Worm (Caenorhabditis elegans) whole organism, L4/young adult: ENCODE measurements around the gene nmad-1.
A peak's percentile ranks its signal among the peaks of the same experiment; 100 is the strongest.

Source experiments
- W03F9.2 ChIP-seq: fragments of 150-350 bp; optimal IDR thresholded peaks from 2 replicates; lab custom pipeline; 2014; ENCODE audit warnings: missing biosample characterization, missing genetic modification characterization
- dao-5 ChIP-seq: sonication (generic microtip); optimal IDR thresholded peaks from 2 replicates; lab custom pipeline; 2016; ENCODE audit warnings: missing genotype, missing genetic modification characterization, moderate library complexity, missing compliant biosample characterization
- him-1 ChIP-seq: sonication (generic microtip); optimal IDR thresholded peaks from 2 replicates; lab custom pipeline; 2016; ENCODE audit warnings: missing genotype, missing genetic modification reagents, missing genetic modification characterization, missing compliant biosample characterization

DNA sequence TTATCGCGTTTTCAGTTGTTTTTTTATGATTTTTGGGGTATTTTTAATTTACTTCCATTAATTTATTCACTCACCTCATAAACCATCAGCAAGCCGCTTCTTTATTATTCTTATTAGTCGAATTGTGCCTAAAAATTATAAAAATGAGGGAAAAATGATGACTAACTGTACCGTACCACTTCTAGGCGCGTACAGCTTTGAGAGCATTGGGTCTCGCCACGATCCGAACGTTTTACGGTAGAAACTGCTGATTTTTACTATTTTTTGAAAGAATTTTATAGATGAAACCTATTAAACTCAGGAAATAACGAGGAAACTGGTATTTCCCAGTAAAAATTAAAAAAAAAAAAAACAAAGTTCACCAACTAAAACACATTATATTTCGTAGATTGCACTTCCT is 11.7 kb downstream of the nmad-1 start, which contains the start of gene D1044.6:
- TF ChIP-seq him-1 (tag; lab: Kevin White, UChicago) (no peak), dao-5 (tag; lab: Kevin White, UChicago) (no peak), W03F9.2 (tag; lab: Kevin White, UChicago) (peak; percentile 19)
